Fruit fly (Drosophila melanogaster) S2 (cell line): Measurements from ENCODE around the gene CG9673.

Source experiments
- CG8478 ChIP-seq: fragments of >200 bp; optimal IDR thresholded peaks from 2 replicates; lab custom pipeline; 2018
- CTCF ChIP-seq, 2 experiments: fragments of >200 bp; optimal IDR thresholded peaks; 2 replicates each; lab custom pipeline; 2018

DNA sequence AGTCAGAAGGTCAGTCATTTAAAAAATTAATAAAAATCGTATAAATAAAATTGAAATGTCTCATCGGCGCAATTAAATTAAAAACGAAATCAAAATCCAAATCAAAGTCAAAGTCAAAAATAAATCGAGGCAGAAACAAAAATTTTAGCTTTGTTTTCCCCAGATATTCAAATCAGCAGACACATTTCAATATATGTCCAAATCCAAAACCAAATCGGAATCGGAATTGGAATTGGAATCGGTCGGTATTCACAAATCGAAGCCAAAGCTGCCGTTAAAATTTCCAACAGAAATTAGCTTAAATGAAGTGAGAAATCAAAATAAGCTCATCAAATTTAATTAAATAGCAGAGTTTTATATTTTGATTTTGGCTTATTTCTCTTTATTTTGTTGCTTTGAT is 32.5 kb upstream of the CG9673 start:
- TF ChIP-seq CG8478 (lab: Kevin White, UChicago) (no peak), CTCF (optimal IDR thresholded peaks at IDR 0.05; lab: Kevin White, UChicago) (no peak)
